Fruit fly (Drosophila melanogaster): Measurements from ENCODE around the gene X11Lbeta.

DNA sequence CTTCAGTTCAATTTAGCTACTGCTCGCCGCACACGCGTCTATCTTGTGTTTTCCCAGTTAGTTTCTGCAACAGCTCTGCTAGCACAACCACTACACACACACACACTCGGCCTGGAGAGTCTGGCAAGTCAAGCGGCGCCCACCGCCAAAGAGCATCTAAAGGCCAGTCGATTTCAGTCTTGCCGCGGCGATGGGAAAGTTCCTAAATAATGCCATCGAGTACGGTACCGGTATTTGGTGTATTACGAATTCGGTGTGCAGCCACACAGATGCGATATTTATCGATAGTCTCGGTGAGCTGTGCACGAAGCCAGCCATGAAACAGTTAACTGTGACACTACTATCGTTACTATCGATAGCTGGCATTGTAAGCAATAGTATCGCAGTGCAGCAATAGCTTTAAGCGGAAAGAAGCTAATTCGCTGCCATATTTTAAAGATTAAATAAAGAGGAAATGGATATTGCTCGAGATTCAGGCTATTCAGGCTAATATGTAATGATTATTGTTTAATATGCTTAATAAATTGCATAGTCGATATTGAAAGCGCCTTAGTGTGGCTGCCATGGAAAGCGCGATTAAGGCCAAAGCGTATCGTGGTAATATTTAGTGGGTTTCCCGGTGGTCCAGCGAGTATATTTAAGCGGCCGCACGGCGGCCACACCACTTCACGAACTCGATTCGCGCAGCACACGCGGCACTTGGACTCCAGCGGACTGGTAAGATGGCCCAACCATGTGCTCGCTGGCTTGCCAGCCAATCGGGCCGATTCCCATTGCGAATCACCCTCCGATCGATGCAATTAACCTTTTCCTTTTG lies 117.4 kb downstream of the X11Lbeta start, which contains the start of gene stx:
- TF ChIP-seq usp (GFP tag; optimal IDR thresholded peaks at IDR 0.05) (no peak), psq (optimal IDR thresholded peaks at IDR 0.05) (no peak)
